Fruit fly (Drosophila melanogaster): ENCODE measurements around the gene lace.

lace gene

DNA sequence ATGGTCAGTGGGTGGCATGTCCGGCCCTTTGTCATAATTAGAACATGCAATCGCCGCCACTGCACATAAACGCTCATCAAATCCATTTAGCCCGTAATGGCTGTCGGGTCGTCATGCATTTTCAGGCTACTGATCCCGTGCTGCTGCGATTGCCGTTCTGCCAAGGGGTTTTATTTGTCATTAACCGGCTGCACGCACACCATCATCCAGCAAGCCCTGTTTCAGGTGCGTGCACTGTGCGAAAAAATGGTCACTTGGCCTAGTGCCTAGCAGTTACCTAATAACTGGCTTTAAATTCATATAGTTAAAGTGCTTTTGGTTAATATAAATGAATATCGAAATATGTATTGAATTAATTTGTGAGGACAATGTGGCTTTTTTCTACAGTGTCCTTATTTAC is 38.5 kb downstream of the lace start (continued):
- no peak for TF ChIP-seq Tbp (GFP tag; optimal IDR thresholded peaks at IDR 0.05)
- TF ChIP-seq zen (tag; optimal IDR thresholded peaks at IDR 0.05) = peak; percentile 61
- TF ChIP-seq CG5245 (GFP tag; optimal IDR thresholded peaks at IDR 0.05) = no peak
- TF ChIP-seq CG15514 (GFP tag; optimal IDR thresholded peaks at IDR 0.05) = no peak
- no peak for TF ChIP-seq Sox100B (GFP tag; optimal IDR thresholded peaks at IDR 0.05)
- TF ChIP-seq CG4404 (GFP tag; IDR thresholded peaks at IDR 0.05) = 0 out of 2 replicates have a peak, but pooled peaks have one; percentile 8
- TF ChIP-seq CG2129 (GFP tag; IDR thresholded peaks at IDR 0.05; ENCODE audit: partially characterized antibody) = no peak
- no peak for TF ChIP-seq ems (GFP tag; optimal IDR thresholded peaks at IDR 0.05)
- no peak for TF ChIP-seq kay (GFP tag; optimal IDR thresholded peaks at IDR 0.05)

DNA sequence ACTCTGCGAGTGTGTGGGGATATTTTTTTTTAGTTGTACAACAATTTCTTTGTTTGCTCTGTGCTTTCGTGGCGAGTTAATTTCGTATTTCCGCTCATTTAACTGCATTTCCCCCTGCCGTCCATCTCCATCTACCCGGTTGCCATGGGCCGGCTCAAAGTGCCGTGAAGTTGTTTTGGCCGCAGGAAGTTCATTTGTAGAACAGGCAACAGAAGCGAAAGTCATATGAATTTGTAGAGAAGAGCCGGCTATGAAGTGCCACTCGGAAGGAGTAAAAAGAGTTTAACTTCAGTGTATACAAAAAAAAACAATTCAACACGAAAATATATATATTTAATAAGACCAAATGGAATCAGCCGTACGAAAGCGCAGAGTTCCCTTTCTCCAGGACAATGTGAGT is 48.3 kb downstream of the lace start, which contains the start of gene Skadu:
Skadu (plus strand) TSS at position 301 of the 400 bp plus-strand sequence.
- no peak for TF ChIP-seq mirr (GFP tag; optimal IDR thresholded peaks at IDR 0.05)
- no peak for TF ChIP-seq CG10209 (GFP tag; optimal IDR thresholded peaks at IDR 0.05)
- no peak for TF ChIP-seq knrl (GFP tag; IDR thresholded peaks at IDR 0.05; ENCODE audit: partially characterized antibody)
- TF ChIP-seq CG8089 (GFP tag; optimal IDR thresholded peaks at IDR 0.05) = no peak
- TF ChIP-seq CG12104 (GFP tag; optimal IDR thresholded peaks at IDR 0.05) = no peak
- TF ChIP-seq slou (GFP tag; optimal IDR thresholded peaks at IDR 0.05) = no peak
- no peak for TF ChIP-seq D19A (tag; optimal IDR thresholded peaks at IDR 0.05)
- no peak for TF ChIP-seq CG31441 (GFP tag; IDR thresholded peaks at IDR 0.05)
- TF ChIP-seq ap (GFP tag; IDR thresholded peaks at IDR 0.05) = no peak
- TF ChIP-seq CG43689 (GFP tag; IDR thresholded peaks at IDR 0.05) = no peak
- TF ChIP-seq BtbVII (GFP tag; optimal IDR thresholded peaks at IDR 0.05) = no peak
- no peak for TF ChIP-seq Bteb2 (GFP tag; optimal IDR thresholded peaks at IDR 0.05)
- TF ChIP-seq nmo (GFP tag; optimal IDR thresholded peaks at IDR 0.05) = no peak
- TF ChIP-seq Tbp (GFP tag; optimal IDR thresholded peaks at IDR 0.05) = no peak
- no peak for TF ChIP-seq h (optimal IDR thresholded peaks at IDR 0.05)
- TF ChIP-seq onecut (GFP tag; IDR thresholded peaks at IDR 0.05) = no peak
- no peak for TF ChIP-seq bab2 (GFP tag; optimal IDR thresholded peaks at IDR 0.05)
- TF ChIP-seq CG8290 (GFP tag; optimal IDR thresholded peaks at IDR 0.05) = no peak
- no peak for TF ChIP-seq CG8290 (tag; optimal IDR thresholded peaks at IDR 0.05)
- no peak for TF ChIP-seq Fer2 (tag; optimal IDR thresholded peaks at IDR 0.05)
- no peak for TF ChIP-seq tgo (GFP tag; IDR thresholded peaks at IDR 0.05)

- TF ChIP-seq CG11085 (GFP tag; IDR thresholded peaks at IDR 0.05) = no peak
- no peak for TF ChIP-seq CG6765 (GFP tag; optimal IDR thresholded peaks at IDR 0.05)
- TF ChIP-seq CrebB (tag; optimal IDR thresholded peaks at IDR 0.05) = no peak
- no peak for TF ChIP-seq mam (GFP tag; optimal IDR thresholded peaks at IDR 0.05)
- TF ChIP-seq Dip3 (GFP tag; optimal IDR thresholded peaks at IDR 0.05) = no peak
- TF ChIP-seq Sry-δ (GFP tag; optimal IDR thresholded peaks at IDR 0.05) = no peak
- no peak for TF ChIP-seq CG42726 (GFP tag; IDR thresholded peaks at IDR 0.05; ENCODE audit: partially characterized antibody)
- TF ChIP-seq disco-r (GFP tag; optimal IDR thresholded peaks at IDR 0.05) = no peak
- TF ChIP-seq Hr78 (GFP tag; optimal IDR thresholded peaks at IDR 0.05) = no peak
- no peak for TF ChIP-seq esg (GFP tag; conservative IDR thresholded peaks at IDR 0.05)
- TF ChIP-seq Eip74EF (GFP tag; optimal IDR thresholded peaks at IDR 0.05) = no peak
- no peak for TF ChIP-seq CG17328 (GFP tag; IDR thresholded peaks at IDR 0.05)
- TF ChIP-seq CG12942 (GFP tag; optimal IDR thresholded peaks at IDR 0.05) = no peak
- TF ChIP-seq sna (GFP tag; IDR thresholded peaks at IDR 0.05; ENCODE audit: partially characterized antibody) = no peak
- TF ChIP-seq CTCF (GFP tag; optimal IDR thresholded peaks at IDR 0.05) = no peak
- TF ChIP-seq CG1602 (GFP tag; optimal IDR thresholded peaks at IDR 0.05) = no peak
These were observed 51.1 kb downstream of the lace start, which contains the start of gene CG15256 for dm6 chr2L:15550072-15550471. CG15256 (plus strand) TSS chr2L:15550372.

All from whole organism, embryonic.